Fruit fly (Drosophila melanogaster): ENCODE data around the gene Culd.
A peak's percentile ranks its signal among the peaks of the same experiment; 100 is the strongest.

Gene Culd

dm6 chr3L:8379161-8379560 lies 23.1 kb upstream of the Culd start:
- peak in 1 of 3 experiments; percentile 9 for TF ChIP-seq lola (GFP tag; optimal IDR thresholded peaks at IDR 0.05)
- TF ChIP-seq CG14014 (GFP tag; IDR thresholded peaks at IDR 0.05): no peak
- peak; percentile 27; the same call in 1 of the 2 replicates for TF ChIP-seq slbo (GFP tag; IDR thresholded peaks at IDR 0.05)
- peak; percentile 55 for TF ChIP-seq fd64A (GFP tag; optimal IDR thresholded peaks at IDR 0.05)
- TF ChIP-seq CG14710 (tag; optimal IDR thresholded peaks at IDR 0.05): peak; percentile 46
- TF ChIP-seq chm (GFP tag; IDR thresholded peaks at IDR 0.05): peak; percentile 27; the same call in 1 of the 2 replicates
- TF ChIP-seq Asciz (GFP tag; optimal IDR thresholded peaks at IDR 0.05): peak; percentile 7
- peak; percentile 8 for TF ChIP-seq CG2712 (tag; optimal IDR thresholded peaks at IDR 0.05)
- no peak for TF ChIP-seq CG32767 (GFP tag; IDR thresholded peaks at IDR 0.05)
- 0 out of 3 replicates have a peak, but pooled peaks have one; percentile 24 for TF ChIP-seq zfh1 (GFP tag; IDR thresholded peaks at IDR 0.05)
- no peak for TF ChIP-seq CG15011 (GFP tag; optimal IDR thresholded peaks at IDR 0.05)
- TF ChIP-seq CG4707 (GFP tag; optimal IDR thresholded peaks at IDR 0.05): peak; percentile 21
- TF ChIP-seq CG10431 (GFP tag; optimal IDR thresholded peaks at IDR 0.05): peak; percentile 9
- TF ChIP-seq gcm2 (GFP tag; optimal IDR thresholded peaks at IDR 0.05): no peak
- TF ChIP-seq CG18262 (tag; optimal IDR thresholded peaks at IDR 0.05): peak; percentile 7
- TF ChIP-seq CG7987 (GFP tag; optimal IDR thresholded peaks at IDR 0.05): no peak
- peak; percentile 2 for TF ChIP-seq gem (tag; optimal IDR thresholded peaks at IDR 0.05)
- TF ChIP-seq CG8388 (GFP tag; optimal IDR thresholded peaks at IDR 0.05): peak; percentile 26
- peak; percentile 4 for TF ChIP-seq CG17359 (tag; optimal IDR thresholded peaks at IDR 0.05)
- peak; percentile 36 for TF ChIP-seq wek (GFP tag; optimal IDR thresholded peaks at IDR 0.05)
- TF ChIP-seq zfh2 (GFP tag; optimal IDR thresholded peaks at IDR 0.05): no peak
- TF ChIP-seq ci (GFP tag; IDR thresholded peaks at IDR 0.05): peak; percentile 50; the same call in 2 of the 3 replicates
- TF ChIP-seq gsb-n (tag; optimal IDR thresholded peaks at IDR 0.05): peak; percentile 59
- TF ChIP-seq CG8765 (GFP tag; IDR thresholded peaks at IDR 0.05): no peak
- TF ChIP-seq MTF-1 (GFP tag; optimal IDR thresholded peaks at IDR 0.05; ENCODE audit: borderline replicate concordance): peak; percentile 34
- TF ChIP-seq bsh (GFP tag; optimal IDR thresholded peaks at IDR 0.05): peak in 1 of 2 experiments; percentile 62
- no peak for TF ChIP-seq CG3065 (GFP tag; optimal IDR thresholded peaks at IDR 0.05)
- TF ChIP-seq CG1603 (tag; optimal IDR thresholded peaks at IDR 0.05): peak; percentile 63
- TF ChIP-seq CG3407 (GFP tag; optimal IDR thresholded peaks at IDR 0.05): peak; percentile 46
- peak; percentile 1 for TF ChIP-seq Spps (tag; optimal IDR thresholded peaks at IDR 0.05)
- peak; percentile 34 for TF ChIP-seq CG15601 (tag; optimal IDR thresholded peaks at IDR 0.05)
- peak; percentile 49 for TF ChIP-seq CG2202 (tag; optimal IDR thresholded peaks at IDR 0.05)
- 0 out of 2 replicates have a peak, but pooled peaks have one; percentile 11 for TF ChIP-seq Awh (GFP tag; IDR thresholded peaks at IDR 0.05)
- peak; percentile 73 for TF ChIP-seq sens (GFP tag)
- peak; percentile 29 for TF ChIP-seq CG6254 (GFP tag; optimal IDR thresholded peaks at IDR 0.05)
- peak; percentile 15 for TF ChIP-seq unpg (GFP tag; optimal IDR thresholded peaks at IDR 0.05)
- peak; percentile 57 for TF ChIP-seq ATbp (GFP tag; optimal IDR thresholded peaks at IDR 0.05)
- TF ChIP-seq dati (GFP tag; IDR thresholded peaks at IDR 0.05): no peak
- peak; percentile 6 for TF ChIP-seq Lhr (GFP tag; optimal IDR thresholded peaks at IDR 0.05)
- peak; percentile 46 for TF ChIP-seq Blimp-1 (GFP tag; optimal IDR thresholded peaks at IDR 0.05)
- TF ChIP-seq dmrt11E (tag; optimal IDR thresholded peaks at IDR 0.05): peak; percentile 38
- peak; percentile 48 for TF ChIP-seq kni (GFP tag; optimal IDR thresholded peaks at IDR 0.05)
- TF ChIP-seq HLHmδ (GFP tag; optimal IDR thresholded peaks at IDR 0.05): peak; percentile 55
- TF ChIP-seq CG2875 (GFP tag; optimal IDR thresholded peaks at IDR 0.05): peak; percentile 39
- no peak for TF ChIP-seq CG4730 (GFP tag; IDR thresholded peaks at IDR 0.05)

All from whole organism, embryonic.